Worm (Caenorhabditis elegans) whole organism, mixed stage, embryonic: ENCODE measurements around the gene egas-4.

Experiments used
- blmp-1 ChIP-seq: fragments of 150-350 bp; optimal IDR thresholded peaks from 2 replicates; lab custom pipeline; 2014; ENCODE audit warnings: missing biosample characterization, missing genetic modification characterization
- cnd-1 ChIP-seq: fragments of 200-800 bp; sonication (Bioruptor generic); optimal IDR thresholded peaks from 2 replicates; lab custom pipeline; 2018; ENCODE audit warnings: mild to moderate bottlenecking, missing genetic modification characterization, missing compliant biosample characterization
- elt-3 ChIP-seq: fragments of 150-350 bp; optimal IDR thresholded peaks from 2 replicates; lab custom pipeline; 2014; ENCODE audit warnings: missing biosample characterization, missing genetic modification characterization
- ham-2 ChIP-seq: fragments of 200-800 bp; sonication (Bioruptor generic); optimal IDR thresholded peaks from 2 replicates; lab custom pipeline; 2018; ENCODE audit warnings: mild to moderate bottlenecking, missing genetic modification characterization, missing compliant biosample characterization
- lin-32 ChIP-seq: fragments of 200-800 bp; sonication (Bioruptor generic); optimal IDR thresholded peaks from 2 replicates; lab custom pipeline; 2018; ENCODE audit warnings: mild to moderate bottlenecking, missing genetic modification characterization, missing compliant biosample characterization
- nhr-76 ChIP-seq: sonication (generic microtip); optimal IDR thresholded peaks from 2 replicates; lab custom pipeline; 2017; ENCODE audit warnings: missing biosample characterization, missing genetic modification characterization
- sptf-1 ChIP-seq: sonication (generic microtip); optimal IDR thresholded peaks from 2 replicates; lab custom pipeline; 2017; ENCODE audit warnings: mild to moderate bottlenecking, missing genetic modification characterization, moderate library complexity, missing compliant biosample characterization
- tbx-8 ChIP-seq: fragments of 200-800 bp; sonication (Bioruptor generic); optimal IDR thresholded peaks from 2 replicates; lab custom pipeline; 2018; ENCODE audit warnings: mild to moderate bottlenecking, missing genetic modification characterization, moderate library complexity, missing compliant biosample characterization
- unc-39 ChIP-seq: fragments of 150-350 bp; optimal IDR thresholded peaks from 2 replicates; lab custom pipeline; 2014; ENCODE audit warnings: missing biosample characterization, missing genetic modification characterization
- unc-62 ChIP-seq: fragments of 150-350 bp; optimal IDR thresholded peaks from 2 replicates; lab custom pipeline; 2014; ENCODE audit warnings: missing biosample characterization, missing genetic modification reagents, missing genetic modification characterization

- TF ChIP-seq unc-62 (GFP tag; lab: Kevin White, UChicago) (no peak), ham-2 (GFP tag; lab: Kevin White, UChicago) (no peak), blmp-1 (no peak), nhr-76 (no peak), unc-39 (no peak), cnd-1 (tag; lab: Kevin White, UChicago) (no peak), tbx-8 (GFP tag; lab: Kevin White, UChicago) (no peak), elt-3 (tag; lab: Kevin White, UChicago) (no peak), sptf-1 (tag; lab: Kevin White, UChicago) (no peak), lin-32 (no peak)
Measured at ce11 chrIV:7445236-7445635, 52.4 kb downstream of the egas-4 start, which contains the start of gene valv-1.
